Worm (Caenorhabditis elegans) whole organism, young adult: ENCODE measurements around the gene cnc-8.

ENCODE experiments used
- F39B2.1 ChIP-seq: fragments of 200-800 bp; sonication (Bioruptor generic); IDR thresholded peaks from 2 replicates; pipeline ENCODE4 v1.3.6; 2022; ENCODE audit warnings: missing genetic modification reagents, missing genetic modification characterization, missing compliant biosample characterization
- F49E8.2 ChIP-seq: sonication (generic microtip); optimal IDR thresholded peaks from 3 replicates; lab custom pipeline; 2017; ENCODE audit warnings: missing genetic modification characterization, mild to moderate bottlenecking, missing compliant biosample characterization, antibody characterized with exemption, moderate library complexity; ENCODE audit not compliant: insufficient read depth
- Y53G8AR.9 ChIP-seq: fragments of 200-800 bp; sonication (Bioruptor generic); conservative IDR thresholded peaks from 2 replicates; pipeline ENCODE4 v1.3.6; 2022; ENCODE audit warnings: missing genetic modification reagents, missing genetic modification characterization, missing compliant biosample characterization
- ama-1 ChIP-seq, 3 experiments: fragments of 150-350 bp in 1 of 3; sonication (generic microtip) in 2 of 3; optimal IDR thresholded peaks; 2 replicates each; lab custom pipeline; 2014 to 2018; ENCODE audit warnings: missing biosample characterization in 2 of 3, missing genetic modification characterization in 2 of 3, missing genetic modification reagents in 2 of 3
- aptf-3 ChIP-seq: fragments of 200-800 bp; sonication (Bioruptor generic); IDR thresholded peaks from 2 replicates; pipeline ENCODE4 v1.3.6; 2022; ENCODE audit warnings: missing genetic modification characterization, missing compliant biosample characterization
- attf-5 ChIP-seq: fragments of 200-800 bp; sonication (Bioruptor generic); optimal IDR thresholded peaks from 2 replicates; lab custom pipeline; 2018; ENCODE audit warnings: mild to moderate bottlenecking, missing genetic modification characterization, missing compliant biosample characterization
- egl-18 ChIP-seq: fragments of 200-800 bp; sonication (Bioruptor generic); IDR thresholded peaks from 2 replicates; pipeline ENCODE4 v1.3.6; 2022; ENCODE audit warnings: missing genetic modification reagents, missing genetic modification characterization, missing compliant biosample characterization
- mel-28 ChIP-seq: sonication (generic microtip); optimal IDR thresholded peaks from 2 replicates; lab custom pipeline; 2016; ENCODE audit warnings: borderline replicate concordance, mild to moderate bottlenecking, missing genetic modification characterization, missing compliant biosample characterization
- nfya-1 ChIP-seq: sonication (generic microtip); optimal IDR thresholded peaks from 2 replicates; lab custom pipeline; 2017; ENCODE audit warnings: antibody characterized with exemption, missing compliant biosample characterization, missing genetic modification characterization, borderline replicate concordance; ENCODE audit not compliant: insufficient read depth
- snpc-4 ChIP-seq, 5 experiments: fragments of 150-350 bp in 1 of 5; sonication (generic microtip) in 4 of 5; optimal IDR thresholded peaks; 2 replicates each; lab custom pipeline; 2014 to 2018; ENCODE audit warnings: missing genetic modification characterization in 5 of 5, missing biosample characterization in 3 of 5, antibody characterized with exemption in 2 of 5, mild to moderate bottlenecking in 2 of 5, missing compliant biosample characterization in 2 of 5, missing genotype in 2 of 5, moderate library complexity in 2 of 5, missing genetic modification reagents in 1 of 5
- unc-62 ChIP-seq: fragments of 150-350 bp; optimal IDR thresholded peaks from 2 replicates; lab custom pipeline; 2014; ENCODE audit warnings: missing biosample characterization, missing genetic modification reagents, missing genetic modification characterization
- ztf-3 ChIP-seq: fragments of 200-800 bp; sonication (Bioruptor generic); optimal IDR thresholded peaks from 2 replicates; lab custom pipeline; 2018; ENCODE audit warnings: mild to moderate bottlenecking, missing genetic modification characterization, missing compliant biosample characterization

- no peak for TF ChIP-seq Y53G8AR.9 (GFP tag; lab: Robert Waterston, UW)
- no peak for TF ChIP-seq snpc-4 (GFP tag; optimal IDR thresholded peaks at IDR 0.05; lab: Kevin White, UChicago)
- TF ChIP-seq snpc-4 (tag; optimal IDR thresholded peaks at IDR 0.05; lab: Kevin White, UChicago), result no peak
- TF ChIP-seq ztf-3 (GFP tag; lab: Kevin White, UChicago), result no peak
- no peak for TF ChIP-seq unc-62
- TF ChIP-seq aptf-3, result no peak
- TF ChIP-seq F39B2.1 (GFP tag; lab: Robert Waterston, UW), result no peak
- no peak for TF ChIP-seq ama-1 (optimal IDR thresholded peaks at IDR 0.05; lab: Kevin White, UChicago)
- TF ChIP-seq ama-1 (GFP tag; optimal IDR thresholded peaks at IDR 0.05; lab: Kevin White, UChicago), result no peak
- no peak for TF ChIP-seq F49E8.2 (tag; lab: Kevin White, UChicago)
- no peak for TF ChIP-seq mel-28 (tag; lab: Kevin White, UChicago)
- TF ChIP-seq egl-18 (GFP tag; lab: Robert Waterston, UW), result no peak
- TF ChIP-seq attf-5 (GFP tag; lab: Kevin White, UChicago), result no peak
- no peak for TF ChIP-seq nfya-1 (tag; lab: Kevin White, UChicago)
Measured at ce11 chrX:10321401-10321800, 15.0 kb downstream of the cnc-8 start.
